Worm (Caenorhabditis elegans) whole organism, mixed stage, embryonic: ENCODE measurements around the gene C04C3.4.

Experiments used
- M03D4.4 ChIP-seq: sonication (generic microtip); optimal IDR thresholded peaks from 2 replicates; lab custom pipeline; 2017; ENCODE audit warnings: mild to moderate bottlenecking, missing genetic modification characterization, missing compliant biosample characterization
- ceh-39 ChIP-seq: fragments of 150-350 bp; optimal IDR thresholded peaks from 2 replicates; lab custom pipeline; 2014; ENCODE audit warnings: missing biosample characterization, missing genetic modification characterization
- ceh-83 ChIP-seq: fragments of 200-800 bp; sonication (Bioruptor generic); optimal IDR thresholded peaks from 2 replicates; lab custom pipeline; 2018; ENCODE audit warnings: mild to moderate bottlenecking, missing genetic modification characterization, missing compliant biosample characterization
- ces-1 ChIP-seq: fragments of 150-350 bp; optimal IDR thresholded peaks from 2 replicates; lab custom pipeline; 2014; ENCODE audit warnings: missing biosample characterization, missing genetic modification reagents, missing genetic modification characterization
- ham-2 ChIP-seq: fragments of 200-800 bp; sonication (Bioruptor generic); optimal IDR thresholded peaks from 2 replicates; lab custom pipeline; 2018; ENCODE audit warnings: mild to moderate bottlenecking, missing genetic modification characterization, missing compliant biosample characterization
- lin-32 ChIP-seq: fragments of 200-800 bp; sonication (Bioruptor generic); optimal IDR thresholded peaks from 2 replicates; lab custom pipeline; 2018; ENCODE audit warnings: mild to moderate bottlenecking, missing genetic modification characterization, missing compliant biosample characterization
- lsy-2 ChIP-seq: fragments of 150-350 bp; optimal IDR thresholded peaks from 2 replicates; lab custom pipeline; 2014; ENCODE audit warnings: missing biosample characterization, missing genetic modification characterization
- mab-5 ChIP-seq: fragments of 150-350 bp; optimal IDR thresholded peaks from 2 replicates; lab custom pipeline; 2014; ENCODE audit warnings: missing biosample characterization, missing genetic modification characterization
- nhr-28 ChIP-seq: fragments of 150-350 bp; optimal IDR thresholded peaks from 2 replicates; lab custom pipeline; 2014; ENCODE audit warnings: missing biosample characterization, missing genetic modification characterization
- pha-4 ChIP-seq: fragments of 150-350 bp; optimal IDR thresholded peaks from 2 replicates; lab custom pipeline; 2018; ENCODE audit warnings: missing biosample characterization, missing genetic modification reagents, missing genetic modification characterization
- sem-2 ChIP-seq: fragments of 200-800 bp; sonication (Bioruptor generic); optimal IDR thresholded peaks from 2 replicates; lab custom pipeline; 2018; ENCODE audit warnings: mild to moderate bottlenecking, missing genetic modification characterization, missing compliant biosample characterization
- unc-39 ChIP-seq: fragments of 150-350 bp; optimal IDR thresholded peaks from 2 replicates; lab custom pipeline; 2014; ENCODE audit warnings: missing biosample characterization, missing genetic modification characterization
- unc-62 ChIP-seq: fragments of 150-350 bp; optimal IDR thresholded peaks from 2 replicates; lab custom pipeline; 2014; ENCODE audit warnings: missing biosample characterization, missing genetic modification reagents, missing genetic modification characterization

C04C3.4 gene

ce11 chrIV:3444101-3444500, 49.9 kb downstream of the C04C3.4 start, which contains the start of gene F09D12.2:
TSS of gene F09D12.2 (minus strand) at chrIV:3444201.
- TF ChIP-seq ham-2 (GFP tag; lab: Kevin White, UChicago), result no peak
- TF ChIP-seq ceh-83 (GFP tag; lab: Kevin White, UChicago), result no peak
- TF ChIP-seq unc-62 (GFP tag; lab: Kevin White, UChicago), result no peak
- TF ChIP-seq unc-39 (tag; lab: Kevin White, UChicago), result no peak
- TF ChIP-seq ceh-39 (tag; lab: Kevin White, UChicago), result no peak
- TF ChIP-seq pha-4 (tag; lab: Kevin White, UChicago), result no peak
- no peak for TF ChIP-seq ces-1 (GFP tag; lab: Kevin White, UChicago)
- TF ChIP-seq lsy-2, result no peak
- TF ChIP-seq M03D4.4 (tag; lab: Kevin White, UChicago), result no peak
- no peak for TF ChIP-seq nhr-28 (tag; lab: Kevin White, UChicago)
- no peak for TF ChIP-seq sem-2 (GFP tag; lab: Kevin White, UChicago)
- no peak for TF ChIP-seq mab-5
- TF ChIP-seq lin-32, result no peak
- TF ChIP-seq, all 35 proteins: peak for 0
